Worm (Caenorhabditis elegans): Measurements from ENCODE around the gene srd-11.

- TF ChIP-seq ceh-82 (tag; optimal IDR thresholded peaks at IDR 0.05) (no peak), ceh-16 (tag; optimal IDR thresholded peaks at IDR 0.05) (no peak), nhr-77 (tag; optimal IDR thresholded peaks at IDR 0.05) (no peak), tbx-2 (tag; optimal IDR thresholded peaks at IDR 0.05) (peak; percentile 9), unc-39 (tag; optimal IDR thresholded peaks at IDR 0.05) (no peak), nhr-25 (tag; optimal IDR thresholded peaks at IDR 0.05) (peak; percentile 81)
These were observed 35.6 kb upstream of the srd-11 start for ce11 chrV:13655202-13655764.

Measured in whole organism, L3 larva.